Worm (Caenorhabditis elegans) whole organism, midembryonic: ENCODE results near the gene sir-2.3.

Experiments
- T22C8.4 ChIP-seq: fragments of 200-800 bp; sonication (Bioruptor generic); IDR thresholded peaks from 2 replicates; pipeline ENCODE4 v1.3.6; 2022; ENCODE audit warnings: missing genetic modification characterization, missing compliant biosample characterization
- cog-1 ChIP-seq: sonication (generic microtip); optimal IDR thresholded peaks from 2 replicates; lab custom pipeline; 2016; ENCODE audit warnings: missing genetic modification characterization, missing compliant biosample characterization
- flt-1 ChIP-seq: fragments of 200-800 bp; sonication (Bioruptor generic); IDR thresholded peaks from 2 replicates; pipeline ENCODE4 v1.3.6; 2022; ENCODE audit warnings: missing genetic modification characterization, missing compliant biosample characterization
- klf-2 ChIP-seq: fragments of 200-800 bp; sonication (Bioruptor generic); conservative IDR thresholded peaks from 2 replicates; pipeline ENCODE4 v1.3.6; 2022; ENCODE audit warnings: missing genetic modification reagents, missing genetic modification characterization, missing compliant biosample characterization
- ref-1 ChIP-seq: fragments of 200-800 bp; sonication (Bioruptor generic); conservative IDR thresholded peaks from 2 replicates; pipeline ENCODE4 v1.3.6; 2022; ENCODE audit warnings: missing genetic modification reagents, missing genetic modification characterization, missing compliant biosample characterization

ce11 chrX:13349230-13350122 lies 18.0 kb downstream of the sir-2.3 start:
- TF ChIP-seq ref-1 (GFP tag; lab: Robert Waterston, UW) (no peak), klf-2 (GFP tag; lab: Robert Waterston, UW) (no peak), T22C8.4 (GFP tag; lab: Robert Waterston, UW) (no peak), cog-1 (tag; lab: Kevin White, UChicago) (no peak), flt-1 (GFP tag; lab: Robert Waterston, UW) (no peak)
